Fruit fly (Drosophila melanogaster) whole organism, embryonic: ENCODE measurements around the gene CG42764.
A peak's percentile ranks its signal among the peaks of the same experiment; 100 is the strongest.

ENCODE experiments used
- Aef1 ChIP-seq: fragments of 200-800 bp; sonication (Bioruptor generic); IDR thresholded peaks from 3 replicates; pipeline ENCODE4 v1.3.6; 2022; ENCODE audit warnings: missing biosample characterization, missing genetic modification characterization
- B-H1 ChIP-seq: fragments of 200-800 bp; sonication (Bioruptor generic); IDR thresholded peaks from 3 replicates; pipeline ENCODE4 v1.3.6; 2022; ENCODE audit warnings: missing biosample characterization, missing genetic modification characterization
- B-H2 ChIP-seq: fragments of 200-800 bp; sonication (Bioruptor generic); optimal IDR thresholded peaks from 2 replicates; lab custom pipeline; 2018; ENCODE audit warnings: missing biosample characterization, mild to moderate bottlenecking, missing genetic modification characterization
- CG12104 ChIP-seq: fragments of 200-800 bp; sonication (Bioruptor generic); optimal IDR thresholded peaks from 3 replicates; lab custom pipeline; 2016; ENCODE audit warnings: missing biosample characterization, missing genetic modification characterization
- CG14667 ChIP-seq: fragments of 200-800 bp; sonication (Bioruptor generic); IDR thresholded peaks from 2 replicates; pipeline ENCODE4 v1.3.6; 2022; ENCODE audit warnings: missing biosample characterization, missing genetic modification characterization
- CG15073 ChIP-seq: fragments of 200-800 bp; sonication (Bioruptor generic); optimal IDR thresholded peaks from 2 replicates; lab custom pipeline; 2016; ENCODE audit warnings: missing biosample characterization, missing genetic modification characterization
- CG16779 ChIP-seq: fragments of 200-800 bp; sonication (Bioruptor generic); IDR thresholded peaks from 2 replicates; pipeline ENCODE4 v1.3.6; 2022; ENCODE audit warnings: missing biosample characterization, missing genetic modification characterization
- CG16863 ChIP-seq: fragments of 200-800 bp; sonication (Bioruptor generic); optimal IDR thresholded peaks from 3 replicates; lab custom pipeline; 2016; ENCODE audit warnings: missing biosample characterization, missing genetic modification characterization
- CG30020 ChIP-seq: fragments of 200-800 bp; optimal IDR thresholded peaks from 2 replicates; lab custom pipeline; 2019; ENCODE audit warnings: missing biosample characterization, mild to moderate bottlenecking, missing genetic modification characterization, moderate library complexity
- CG30403 ChIP-seq: fragments of 200-800 bp; sonication (Bioruptor generic); optimal IDR thresholded peaks from 3 replicates; lab custom pipeline; 2016; ENCODE audit warnings: missing biosample characterization, missing genetic modification characterization
- CG3065 ChIP-seq: fragments of 200-800 bp; sonication (Bioruptor generic); optimal IDR thresholded peaks from 2 replicates; lab custom pipeline; 2016; ENCODE audit warnings: missing biosample characterization, missing genetic modification characterization
- CG32772 ChIP-seq: fragments of 200-800 bp; sonication (Bioruptor generic); IDR thresholded peaks from 2 replicates; pipeline ENCODE4 v1.3.6; 2022; ENCODE audit warnings: missing biosample characterization, missing genetic modification characterization
- CG34376 ChIP-seq: fragments of 200-800 bp; sonication (Bioruptor generic); optimal IDR thresholded peaks from 2 replicates; lab custom pipeline; 2018; ENCODE audit warnings: missing biosample characterization, mild to moderate bottlenecking, missing genetic modification characterization
- CG4424 ChIP-seq: fragments of 200-800 bp; sonication (Bioruptor generic); optimal IDR thresholded peaks from 3 replicates; lab custom pipeline; 2016; ENCODE audit warnings: missing biosample characterization, missing genetic modification characterization
- CG7839 ChIP-seq: fragments of 200-800 bp; sonication (Bioruptor generic); optimal IDR thresholded peaks from 3 replicates; lab custom pipeline; 2018; ENCODE audit warnings: missing biosample characterization, mild to moderate bottlenecking, missing genetic modification characterization, moderate library complexity
- CG8765 ChIP-seq: fragments of 200-800 bp; sonication (Bioruptor generic); IDR thresholded peaks from 2 replicates; pipeline ENCODE4 v1.3.6; 2022; ENCODE audit warnings: missing biosample characterization, missing genetic modification characterization
- CG9817 ChIP-seq: fragments of 200-800 bp; sonication (Bioruptor generic); optimal IDR thresholded peaks from 2 replicates; lab custom pipeline; 2018; ENCODE audit warnings: missing biosample characterization, mild to moderate bottlenecking, missing genetic modification characterization, moderate library complexity
- CTCF ChIP-seq: fragments of 200-800 bp; sonication (Bioruptor generic); optimal IDR thresholded peaks from 2 replicates; lab custom pipeline; 2017; ENCODE audit warnings: missing biosample characterization, mild to moderate bottlenecking, missing genetic modification characterization, moderate library complexity
- CrebB ChIP-seq: fragments of 200-800 bp; sonication (Bioruptor generic); optimal IDR thresholded peaks from 3 replicates; lab custom pipeline; 2018; ENCODE audit warnings: missing biosample characterization, mild to moderate bottlenecking, missing genetic modification characterization
- Dbx ChIP-seq: fragments of 200-800 bp; sonication (Bioruptor generic); IDR thresholded peaks from 3 replicates; pipeline ENCODE4 v1.3.6; 2022; ENCODE audit warnings: missing biosample characterization, missing genetic modification characterization
- HLHmδ ChIP-seq: fragments of 200-800 bp; sonication (Bioruptor generic); optimal IDR thresholded peaks from 2 replicates; lab custom pipeline; 2018; ENCODE audit warnings: missing biosample characterization, mild to moderate bottlenecking, missing genetic modification characterization, moderate library complexity
- Hey ChIP-seq: fragments of 200-800 bp; sonication (Bioruptor generic); optimal IDR thresholded peaks from 3 replicates; lab custom pipeline; 2018; ENCODE audit warnings: missing biosample characterization, mild to moderate bottlenecking, missing genetic modification characterization
- Hr78 ChIP-seq, 2 experiments: fragments of 200-800 bp in 1 of 2; fragments of >200 bp in 1 of 2; sonication (Bioruptor generic) in 1 of 2; optimal IDR thresholded peaks; 2 replicates each; lab custom pipeline; 2017 to 2019; ENCODE audit warnings: missing biosample characterization in 2 of 2, missing genetic modification characterization in 2 of 2, mild to moderate bottlenecking in 1 of 2, moderate library complexity in 1 of 2
- Med ChIP-seq: fragments of 200-800 bp; sonication (Bioruptor generic); peaks from one replicate; lab custom pipeline; 2016; ENCODE audit warnings: missing biosample characterization, missing genetic modification characterization, mild to moderate bottlenecking, inconsistent platforms, moderate library complexity
- Meics ChIP-seq: fragments of 200-800 bp; sonication (Bioruptor generic); optimal IDR thresholded peaks from 2 replicates; lab custom pipeline; 2017; ENCODE audit warnings: missing biosample characterization, mild to moderate bottlenecking, missing genetic modification characterization
- NK7.1 ChIP-seq: fragments of 200-800 bp; sonication (Bioruptor generic); optimal IDR thresholded peaks from 3 replicates; lab custom pipeline; 2016; ENCODE audit warnings: missing biosample characterization, missing genetic modification characterization
- Nf-YB ChIP-seq: fragments of 200-800 bp; sonication (Bioruptor generic); optimal IDR thresholded peaks from 3 replicates; lab custom pipeline; 2019; ENCODE audit warnings: missing biosample characterization, mild to moderate bottlenecking, missing genetic modification characterization, moderate library complexity
- Ptx1 ChIP-seq: fragments of 200-800 bp; sonication (Bioruptor generic); IDR thresholded peaks from 2 replicates; pipeline ENCODE4 v1.3.6; 2022; ENCODE audit warnings: missing biosample characterization, missing genetic modification characterization
- Ravus ChIP-seq: fragments of 200-800 bp; sonication (Bioruptor generic); IDR thresholded peaks from 2 replicates; pipeline ENCODE4 v1.3.6; 2022; ENCODE audit warnings: missing biosample characterization, missing genetic modification characterization
- Spps ChIP-seq: fragments of 200-800 bp; sonication (Bioruptor generic); optimal IDR thresholded peaks from 2 replicates; lab custom pipeline; 2018; ENCODE audit warnings: missing biosample characterization, mild to moderate bottlenecking, missing genetic modification characterization
- YL-1 ChIP-seq: fragments of 200-800 bp; sonication (Bioruptor generic); optimal IDR thresholded peaks from 3 replicates; lab custom pipeline; 2017; ENCODE audit warnings: missing biosample characterization, mild to moderate bottlenecking, missing genetic modification characterization
- ase ChIP-seq: fragments of 200-800 bp; sonication (Bioruptor generic); IDR thresholded peaks from 3 replicates; pipeline ENCODE4 v1.3.6; 2022; ENCODE audit warnings: missing biosample characterization, missing genetic modification characterization
- btn ChIP-seq: fragments of 200-800 bp; sonication (Bioruptor generic); optimal IDR thresholded peaks from 2 replicates; lab custom pipeline; 2016; ENCODE audit warnings: missing biosample characterization, missing genetic modification characterization
- chm ChIP-seq: fragments of 200-800 bp; sonication (Bioruptor generic); IDR thresholded peaks from 2 replicates; pipeline ENCODE4 v1.3.6; 2022; ENCODE audit warnings: missing biosample characterization, missing genetic modification characterization
- ci ChIP-seq: fragments of 200-800 bp; sonication (Bioruptor generic); IDR thresholded peaks from 3 replicates; pipeline ENCODE4 v1.3.6; 2022; ENCODE audit warnings: missing biosample characterization, missing genetic modification characterization
- gsb-n ChIP-seq: fragments of 200-800 bp; sonication (Bioruptor generic); optimal IDR thresholded peaks from 3 replicates; lab custom pipeline; 2018; ENCODE audit warnings: missing biosample characterization, mild to moderate bottlenecking, missing genetic modification characterization
- gt ChIP-seq: fragments of 200-800 bp; sonication (Bioruptor generic); IDR thresholded peaks from 2 replicates; pipeline ENCODE4 v1.3.6; 2022; ENCODE audit warnings: missing biosample characterization, missing genetic modification characterization
- ham ChIP-seq: fragments of 200-800 bp; sonication (Bioruptor generic); IDR thresholded peaks from 2 replicates; pipeline ENCODE4 v1.3.6; 2022; ENCODE audit warnings: missing biosample characterization, missing genetic modification characterization
- hth ChIP-seq: fragments of >200 bp; optimal IDR thresholded peaks from 2 replicates; lab custom pipeline; 2017; ENCODE audit warnings: inconsistent platforms
- mld ChIP-seq: fragments of 200-800 bp; sonication (Bioruptor generic); IDR thresholded peaks from 3 replicates; pipeline ENCODE4 v1.3.6; 2022; ENCODE audit warnings: missing biosample characterization, missing genetic modification characterization; ENCODE audit not compliant: partially characterized antibody
- nerfin-1 ChIP-seq: fragments of 200-800 bp; sonication (Bioruptor generic); optimal IDR thresholded peaks from 3 replicates; lab custom pipeline; 2019; ENCODE audit warnings: missing biosample characterization, mild to moderate bottlenecking, missing genetic modification characterization, moderate library complexity
- oc ChIP-seq: fragments of 200-800 bp; sonication (Bioruptor generic); optimal IDR thresholded peaks from 2 replicates; lab custom pipeline; 2018; ENCODE audit warnings: missing biosample characterization, mild to moderate bottlenecking, missing genetic modification characterization, moderate library complexity
- pita ChIP-seq: fragments of 200-800 bp; sonication (Bioruptor generic); optimal IDR thresholded peaks from 2 replicates; lab custom pipeline; 2017; ENCODE audit warnings: missing biosample characterization, mild to moderate bottlenecking, missing genetic modification characterization
- prd ChIP-seq, 3 experiments: fragments of >200 bp in 2 of 3; fragments of 200-800 bp in 1 of 3; sonication (Bioruptor generic) in 1 of 3; optimal IDR thresholded peaks in 2 of 3; IDR thresholded peaks in 1 of 3; 2 replicates in 2 of 3; 3 replicates in 1 of 3; pipeline versions ENCODE4 v1.3.6 to Lab custom; 2017 to 2022; ENCODE audit warnings: missing biosample characterization in 1 of 3, missing genetic modification characterization in 1 of 3
- pzg ChIP-seq: fragments of 200-800 bp; sonication (Bioruptor generic); optimal IDR thresholded peaks from 3 replicates; lab custom pipeline; 2018; ENCODE audit warnings: missing biosample characterization, mild to moderate bottlenecking, missing genetic modification characterization, moderate library complexity
- sens-2 ChIP-seq: fragments of 200-800 bp; sonication (Bioruptor generic); IDR thresholded peaks from 2 replicates; pipeline ENCODE4 v1.3.6; 2022; ENCODE audit warnings: missing biosample characterization, missing genetic modification characterization
- tin ChIP-seq: fragments of 200-800 bp; sonication (Bioruptor generic); optimal IDR thresholded peaks from 3 replicates; lab custom pipeline; 2016; ENCODE audit warnings: missing biosample characterization, missing genetic modification characterization
- toy ChIP-seq: fragments of 200-800 bp; sonication (Bioruptor generic); IDR thresholded peaks from 2 replicates; pipeline ENCODE4 v1.3.6; 2022; ENCODE audit warnings: missing biosample characterization, missing genetic modification characterization
- trem ChIP-seq: fragments of 200-800 bp; optimal IDR thresholded peaks from 3 replicates; lab custom pipeline; 2019; ENCODE audit warnings: missing biosample characterization, mild to moderate bottlenecking, missing genetic modification characterization, moderate library complexity
- wdn ChIP-seq: fragments of 200-800 bp; sonication (Bioruptor generic); IDR thresholded peaks from 2 replicates; pipeline ENCODE4 v1.3.6; 2022; ENCODE audit warnings: missing biosample characterization, missing genetic modification characterization
- zen2 ChIP-seq: fragments of 200-800 bp; sonication (Bioruptor generic); IDR thresholded peaks from 3 replicates; pipeline ENCODE4 v1.3.6; 2022; ENCODE audit warnings: missing biosample characterization, missing genetic modification characterization; ENCODE audit not compliant: partially characterized antibody
- zf30C ChIP-seq: fragments of 200-800 bp; sonication (Bioruptor generic); optimal IDR thresholded peaks from 3 replicates; lab custom pipeline; 2018; ENCODE audit warnings: missing biosample characterization, mild to moderate bottlenecking, missing genetic modification characterization

CG42764 gene

DNA sequence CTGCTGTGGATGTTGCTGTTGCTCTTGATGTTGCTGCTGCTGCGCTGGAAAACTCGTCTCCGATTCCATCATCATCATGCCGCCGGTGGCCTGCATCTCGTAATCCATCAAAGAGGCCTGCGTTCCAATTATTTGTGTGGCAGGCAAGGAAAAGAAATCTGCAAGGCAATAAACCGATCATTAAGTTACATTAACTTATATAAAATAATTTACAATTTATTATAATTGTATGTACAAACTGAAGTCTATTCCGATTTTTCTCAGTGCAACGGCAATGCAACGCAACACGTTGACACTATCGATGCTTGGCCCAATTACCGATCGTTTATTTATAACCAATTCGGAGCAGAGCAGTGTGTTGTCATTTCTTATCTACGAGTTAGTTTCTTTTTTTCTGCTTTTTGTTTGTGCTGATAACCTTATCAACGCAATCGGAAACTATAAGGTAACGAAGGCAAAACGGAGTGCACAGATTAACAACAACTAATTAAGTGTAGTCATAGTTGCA lies 5.2 kb upstream of the CG42764 start (continued):
- TF ChIP-seq Aef1 (GFP tag; lab: Robert Waterston, UW) (peak; percentile 49; the same call in 2 of the 3 replicates), tin (peak; percentile 48), Med (GFP tag; lab: Kevin White, UChicago) (peak; percentile 76), oc (tag; lab: Kevin White, UChicago) (peak; percentile 14), B-H1 (GFP tag; lab: Robert Waterston, UW) (no peak), CG12104 (GFP tag; lab: Kevin White, UChicago) (peak; percentile 49), gsb-n (peak; percentile 42), CG14667 (GFP tag; lab: Robert Waterston, UW) (no peak), Nf-YB (GFP tag; lab: Kevin White, UChicago) (peak; percentile 0), wdn (GFP tag; lab: Robert Waterston, UW) (no peak), CG3065 (GFP tag; lab: Kevin White, UChicago) (no peak), YL-1 (GFP tag; lab: Kevin White, UChicago) (no peak), B-H2 (GFP tag; lab: Kevin White, UChicago) (no peak), ase (GFP tag; lab: Robert Waterston, UW) (peak; percentile 41; the same call in 2 of the 3 replicates), toy (GFP tag; lab: Robert Waterston, UW) (no peak), zf30C (GFP tag; lab: Kevin White, UChicago) (peak; percentile 77), prd (optimal IDR thresholded peaks at IDR 0.05; lab: Kevin White, UChicago) (no peak), prd (GFP tag; IDR thresholded peaks at IDR 0.05; lab: Robert Waterston, UW) (peak; percentile 61; the same call in 2 of the 3 replicates), Dbx (GFP tag; lab: Robert Waterston, UW) (no peak), CG16779 (no peak), chm (GFP tag; lab: Robert Waterston, UW) (peak; percentile 53; the same call in 1 of the 2 replicates), nerfin-1 (no peak), Meics (peak; percentile 94), CG16863 (GFP tag; lab: Kevin White, UChicago) (no peak), Hey (no peak), mld (GFP tag; lab: Robert Waterston, UW) (no peak), CG9817 (tag; lab: Kevin White, UChicago) (no peak), ci (GFP tag; lab: Robert Waterston, UW) (peak; percentile 86), CG15073 (GFP tag; lab: Kevin White, UChicago) (no peak), trem (tag; lab: Kevin White, UChicago) (no peak), CTCF (GFP tag; lab: Kevin White, UChicago) (no peak), zen2 (GFP tag; lab: Robert Waterston, UW) (no peak), gt (GFP tag; lab: Robert Waterston, UW) (no peak), CG8765 (GFP tag; lab: Robert Waterston, UW) (no peak), CG30020 (tag; lab: Kevin White, UChicago) (no peak), sens-2 (GFP tag; lab: Robert Waterston, UW) (peak; percentile 44; the same call in 1 of the 2 replicates), HLHmδ (GFP tag; lab: Kevin White, UChicago) (no peak), CG4424 (peak; percentile 19), CG30403 (GFP tag; lab: Kevin White, UChicago) (peak; percentile 4), pzg (GFP tag; lab: Kevin White, UChicago) (no peak), CG34376 (GFP tag; lab: Kevin White, UChicago) (peak; percentile 67), btn (no peak), pita (GFP tag; lab: Kevin White, UChicago) (no peak), Hr78 (GFP tag; optimal IDR thresholded peaks at IDR 0.05; lab: Kevin White, UChicago) (no peak), Ptx1 (GFP tag; lab: Robert Waterston, UW) (peak; percentile 12; the same call in 1 of the 2 replicates), CG7839 (tag; lab: Kevin White, UChicago) (peak; percentile 58), CrebB (tag; lab: Kevin White, UChicago) (no peak), Ravus (GFP tag; lab: Robert Waterston, UW) (no peak), NK7.1 (GFP tag; lab: Kevin White, UChicago) (no peak), ham (GFP tag; lab: Robert Waterston, UW) (no peak), Spps (tag; lab: Kevin White, UChicago) (no peak), CG32772 (GFP tag; lab: Robert Waterston, UW) (0 out of 2 replicates have a peak, but pooled peaks have one; percentile 15), hth (lab: Kevin White, UChicago) (no peak)
